Worm (Caenorhabditis elegans) whole organism, young adult: Measurements from ENCODE around the gene lgc-47.

ENCODE experiments used
- B0261.1 ChIP-seq: sonication (generic microtip); optimal IDR thresholded peaks from 2 replicates; lab custom pipeline; 2016; ENCODE audit warnings: mild to moderate bottlenecking, missing genetic modification characterization, moderate library complexity, missing compliant biosample characterization
- B0336.3 ChIP-seq: fragments of 200-800 bp; sonication (Bioruptor generic); IDR thresholded peaks from 2 replicates; pipeline ENCODE4 v1.3.6; 2022; ENCODE audit warnings: missing genetic modification characterization, missing compliant biosample characterization
- C06A6.2 ChIP-seq: fragments of 200-800 bp; sonication (Bioruptor generic); conservative IDR thresholded peaks from 2 replicates; pipeline ENCODE4 v1.3.6; 2022; ENCODE audit warnings: missing genetic modification characterization, missing compliant biosample characterization
- D2030.7 ChIP-seq: fragments of 200-800 bp; sonication (Bioruptor generic); IDR thresholded peaks from 2 replicates; pipeline ENCODE4 v1.3.6; 2022; ENCODE audit warnings: missing genetic modification reagents, missing genetic modification characterization, missing compliant biosample characterization
- F23B12.7 ChIP-seq: sonication (generic microtip); optimal IDR thresholded peaks from 2 replicates; lab custom pipeline; 2017; ENCODE audit warnings: missing genetic modification characterization, mild to moderate bottlenecking, missing compliant biosample characterization, antibody characterized with exemption, moderate library complexity; ENCODE audit not compliant: insufficient read depth
- F33H1.4 ChIP-seq: fragments of 200-800 bp; sonication (Bioruptor generic); IDR thresholded peaks from 2 replicates; pipeline ENCODE4 v1.3.6; 2022; ENCODE audit warnings: missing genetic modification reagents, missing genetic modification characterization, missing compliant biosample characterization
- F39B2.1 ChIP-seq: fragments of 200-800 bp; sonication (Bioruptor generic); IDR thresholded peaks from 2 replicates; pipeline ENCODE4 v1.3.6; 2022; ENCODE audit warnings: missing genetic modification reagents, missing genetic modification characterization, missing compliant biosample characterization
- F52B5.7 ChIP-seq: sonication (generic microtip); optimal IDR thresholded peaks from 2 replicates; lab custom pipeline; 2016; ENCODE audit warnings: mild to moderate bottlenecking, missing genetic modification characterization, missing compliant biosample characterization
- F55B11.4 ChIP-seq: sonication (generic microtip); optimal IDR thresholded peaks from 2 replicates; lab custom pipeline; 2016; ENCODE audit warnings: missing compliant biosample characterization, missing genetic modification characterization, borderline replicate concordance; ENCODE audit not compliant: insufficient read depth
- K11D2.4 ChIP-seq: fragments of 200-800 bp; sonication (Bioruptor generic); IDR thresholded peaks from 2 replicates; pipeline ENCODE4 v1.3.6; 2022; ENCODE audit warnings: missing genetic modification reagents, missing genetic modification characterization, missing compliant biosample characterization
- K12H6.12 ChIP-seq: fragments of 200-800 bp; sonication (Bioruptor generic); optimal IDR thresholded peaks from 2 replicates; lab custom pipeline; 2018; ENCODE audit warnings: mild to moderate bottlenecking, missing genetic modification characterization, missing compliant biosample characterization
- Y53F4B.3 ChIP-seq: fragments of 200-800 bp; sonication (Bioruptor generic); IDR thresholded peaks from 2 replicates; pipeline ENCODE4 v1.3.6; 2022; ENCODE audit warnings: missing genetic modification reagents, missing genetic modification characterization, missing compliant biosample characterization
- akir-1 ChIP-seq: fragments of 200-800 bp; sonication (Bioruptor generic); optimal IDR thresholded peaks from 2 replicates; lab custom pipeline; 2018; ENCODE audit warnings: mild to moderate bottlenecking, missing genetic modification characterization, moderate library complexity, missing compliant biosample characterization
- atf-7 ChIP-seq: sonication (generic microtip); optimal IDR thresholded peaks from 2 replicates; lab custom pipeline; 2017; ENCODE audit warnings: mild to moderate bottlenecking, missing genetic modification characterization, missing compliant biosample characterization
- attf-6 ChIP-seq: fragments of 200-800 bp; sonication (Bioruptor generic); IDR thresholded peaks from 2 replicates; pipeline ENCODE4 v1.3.6; 2022; ENCODE audit warnings: missing genetic modification reagents, missing genetic modification characterization, missing compliant biosample characterization
- ccch-3 ChIP-seq: fragments of 200-800 bp; sonication (Bioruptor generic); optimal IDR thresholded peaks from 2 replicates; lab custom pipeline; 2018; ENCODE audit warnings: mild to moderate bottlenecking, missing genetic modification characterization, missing compliant biosample characterization
- ceh-100 ChIP-seq: fragments of 200-800 bp; sonication (Bioruptor generic); IDR thresholded peaks from 2 replicates; pipeline ENCODE4 v1.3.6; 2022; ENCODE audit warnings: missing genetic modification reagents, missing genetic modification characterization, missing compliant biosample characterization
- ceh-58 ChIP-seq: fragments of 200-800 bp; sonication (Bioruptor generic); IDR thresholded peaks from 2 replicates; pipeline ENCODE4 v1.3.6; 2022; ENCODE audit warnings: missing genetic modification characterization, missing compliant biosample characterization
- ceh-91 ChIP-seq: fragments of 200-800 bp; sonication (Bioruptor generic); IDR thresholded peaks from 2 replicates; pipeline ENCODE4 v1.3.6; 2022; ENCODE audit warnings: missing genetic modification reagents, missing genetic modification characterization, missing compliant biosample characterization
- chd-7 ChIP-seq: sonication (generic microtip); optimal IDR thresholded peaks from 2 replicates; lab custom pipeline; 2016; ENCODE audit warnings: mild to moderate bottlenecking, missing genetic modification characterization, moderate library complexity, missing compliant biosample characterization
- die-1 ChIP-seq: sonication (generic microtip); optimal IDR thresholded peaks from 2 replicates; lab custom pipeline; 2016; ENCODE audit warnings: missing genotype, mild to moderate bottlenecking, missing genetic modification characterization, missing compliant biosample characterization
- dpl-1 ChIP-seq: fragments of 150-350 bp; optimal IDR thresholded peaks from 2 replicates; lab custom pipeline; 2014; ENCODE audit warnings: missing biosample characterization, missing genetic modification reagents, missing genetic modification characterization
- egl-18 ChIP-seq: fragments of 200-800 bp; sonication (Bioruptor generic); IDR thresholded peaks from 2 replicates; pipeline ENCODE4 v1.3.6; 2022; ENCODE audit warnings: missing genetic modification reagents, missing genetic modification characterization, missing compliant biosample characterization
- fkh-3 ChIP-seq: sonication (generic microtip); optimal IDR thresholded peaks from 2 replicates; lab custom pipeline; 2016; ENCODE audit warnings: mild to moderate bottlenecking, missing genetic modification characterization, missing compliant biosample characterization
- hlh-26 ChIP-seq: fragments of 200-800 bp; sonication (Bioruptor generic); conservative IDR thresholded peaks from 2 replicates; pipeline ENCODE4 v1.3.6; 2022; ENCODE audit warnings: missing genetic modification reagents, missing genetic modification characterization, missing compliant biosample characterization
- hsf-1 ChIP-seq: fragments of 200-800 bp; sonication (Bioruptor generic); IDR thresholded peaks from 2 replicates; pipeline ENCODE4 v1.3.6; 2022; ENCODE audit warnings: missing genetic modification reagents, missing genetic modification characterization, missing compliant biosample characterization
- lag-1 ChIP-seq: fragments of 200-800 bp; sonication (Bioruptor generic); IDR thresholded peaks from 2 replicates; pipeline ENCODE4 v1.3.6; 2022; ENCODE audit warnings: missing genetic modification reagents, missing genetic modification characterization, missing compliant biosample characterization
- lin-35 ChIP-seq, 3 experiments: fragments of 150-350 bp in 2 of 3; sonication (generic microtip) in 1 of 3; optimal IDR thresholded peaks; 2 replicates each; lab custom pipeline; 2014 to 2018; ENCODE audit warnings: missing biosample characterization in 3 of 3, missing genetic modification characterization in 3 of 3, missing genetic modification reagents in 3 of 3
- lin-40 ChIP-seq: sonication (generic microtip); optimal IDR thresholded peaks from 2 replicates; lab custom pipeline; 2016; ENCODE audit warnings: missing genetic modification characterization, mild to moderate bottlenecking, missing compliant biosample characterization, missing genotype, missing genetic modification reagents
- lsy-27 ChIP-seq: sonication (generic microtip); optimal IDR thresholded peaks from 2 replicates; lab custom pipeline; 2017; ENCODE audit warnings: missing genetic modification characterization, mild to moderate bottlenecking, missing compliant biosample characterization, antibody characterized with exemption, missing genotype, borderline replicate concordance; ENCODE audit not compliant: insufficient read depth
- mel-28 ChIP-seq: sonication (generic microtip); optimal IDR thresholded peaks from 2 replicates; lab custom pipeline; 2016; ENCODE audit warnings: borderline replicate concordance, mild to moderate bottlenecking, missing genetic modification characterization, missing compliant biosample characterization
- nfya-2 ChIP-seq: fragments of 200-800 bp; sonication (Bioruptor generic); IDR thresholded peaks from 2 replicates; pipeline ENCODE4 v1.3.6; 2022; ENCODE audit warnings: missing genetic modification reagents, missing genetic modification characterization, missing compliant biosample characterization
- nhr-80 ChIP-seq: sonication (generic microtip); optimal IDR thresholded peaks from 2 replicates; lab custom pipeline; 2016; ENCODE audit warnings: missing genetic modification characterization, missing compliant biosample characterization
- nhr-90 ChIP-seq: sonication (generic microtip); optimal IDR thresholded peaks from 2 replicates; lab custom pipeline; 2016; ENCODE audit warnings: missing genotype, mild to moderate bottlenecking, missing genetic modification characterization, missing compliant biosample characterization
- pha-4 ChIP-seq: fragments of 150-350 bp; sonication (generic microtip); optimal IDR thresholded peaks from 2 replicates; lab custom pipeline; 2014; ENCODE audit warnings: missing biosample characterization, missing genetic modification reagents, missing genetic modification characterization
- rec-8 ChIP-seq, 2 experiments: sonication (generic microtip); optimal IDR thresholded peaks; 2 replicates each; lab custom pipeline; 2016; ENCODE audit warnings: mild to moderate bottlenecking in 2 of 2, missing genetic modification characterization in 2 of 2, missing genetic modification reagents in 2 of 2, missing genotype in 2 of 2, missing biosample characterization in 1 of 2, missing compliant biosample characterization in 1 of 2, moderate library complexity in 1 of 2
- repo-1 ChIP-seq: sonication (generic microtip); optimal IDR thresholded peaks from 2 replicates; lab custom pipeline; 2017; ENCODE audit warnings: mild to moderate bottlenecking, missing genetic modification characterization, missing compliant biosample characterization
- sdz-38 ChIP-seq: sonication (generic microtip); optimal IDR thresholded peaks from 2 replicates; lab custom pipeline; 2016; ENCODE audit warnings: missing genotype, missing genetic modification characterization, missing compliant biosample characterization
- snpc-3.4 ChIP-seq: sonication (generic microtip); optimal IDR thresholded peaks from 2 replicates; lab custom pipeline; 2017; ENCODE audit warnings: missing genetic modification characterization, mild to moderate bottlenecking, missing compliant biosample characterization, antibody characterized with exemption, moderate library complexity, missing genotype, missing genetic modification reagents
- snpc-4 ChIP-seq, 5 experiments: fragments of 150-350 bp in 1 of 5; sonication (generic microtip) in 4 of 5; optimal IDR thresholded peaks; 2 replicates each; lab custom pipeline; 2014 to 2018; ENCODE audit warnings: missing genetic modification characterization in 5 of 5, missing biosample characterization in 3 of 5, antibody characterized with exemption in 2 of 5, mild to moderate bottlenecking in 2 of 5, missing compliant biosample characterization in 2 of 5, missing genotype in 2 of 5, moderate library complexity in 2 of 5, missing genetic modification reagents in 1 of 5
- tbx-9 ChIP-seq: sonication (generic microtip); optimal IDR thresholded peaks from 2 replicates; lab custom pipeline; 2016; ENCODE audit warnings: borderline replicate concordance, missing genetic modification characterization, inconsistent platforms, missing compliant biosample characterization
- tlf-1 ChIP-seq: fragments of 200-800 bp; sonication (Bioruptor generic); optimal IDR thresholded peaks from 2 replicates; lab custom pipeline; 2018; ENCODE audit warnings: mild to moderate bottlenecking, missing genetic modification characterization, missing compliant biosample characterization
- ztf-25 ChIP-seq: fragments of 200-800 bp; sonication (Bioruptor generic); IDR thresholded peaks from 2 replicates; pipeline ENCODE4 v1.3.6; 2022; ENCODE audit warnings: missing genetic modification reagents, missing genetic modification characterization, missing compliant biosample characterization
- ztf-6 ChIP-seq: fragments of 200-800 bp; sonication (Bioruptor generic); IDR thresholded peaks from 2 replicates; pipeline ENCODE4 v1.3.6; 2022; ENCODE audit warnings: missing genetic modification reagents, missing genetic modification characterization, missing compliant biosample characterization

lgc-47 gene

DNA sequence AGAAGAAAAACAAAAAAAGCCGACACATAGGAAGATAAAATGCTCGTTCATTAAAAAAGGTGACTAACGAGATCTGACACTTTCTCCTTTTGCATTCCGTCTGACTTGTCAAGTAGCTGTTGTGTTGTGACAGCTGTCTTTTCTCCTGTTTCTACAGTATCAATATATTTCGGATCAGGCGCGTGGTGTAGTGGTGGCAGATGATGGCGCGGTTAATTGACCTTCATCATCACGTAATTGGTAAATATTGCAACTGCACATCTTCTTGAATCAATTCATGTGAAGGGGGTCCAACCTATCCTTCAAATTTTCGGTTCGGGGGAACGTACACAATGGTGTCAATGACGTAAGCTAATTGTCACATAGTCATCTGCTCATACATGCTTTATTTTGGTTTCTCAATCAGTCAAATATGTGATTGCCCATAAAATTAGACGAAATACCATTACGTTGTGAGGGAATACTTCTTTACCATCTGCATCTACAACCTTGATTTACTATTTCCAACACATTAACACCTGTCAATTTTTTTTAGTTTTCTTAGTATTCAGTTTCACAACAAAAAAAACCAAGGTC is 40.8 kb upstream of the lgc-47 start:
- TF ChIP-seq chd-7 (tag; lab: Kevin White, UChicago) (no peak), K12H6.12 (tag; lab: Kevin White, UChicago) (no peak), C06A6.2 (GFP tag; lab: Robert Waterston, UW) (no peak), F52B5.7 (tag; lab: Kevin White, UChicago) (no peak), ceh-58 (GFP tag; lab: Robert Waterston, UW) (no peak), nhr-80 (no peak), F33H1.4 (GFP tag; lab: Robert Waterston, UW) (no peak), ztf-25 (GFP tag; lab: Robert Waterston, UW) (no peak), attf-6 (GFP tag; lab: Robert Waterston, UW) (no peak), dpl-1 (GFP tag; lab: Kevin White, UChicago) (no peak), F23B12.7 (tag; lab: Kevin White, UChicago) (no peak), fkh-3 (tag; lab: Kevin White, UChicago) (no peak), atf-7 (no peak), F55B11.4 (tag; lab: Kevin White, UChicago) (no peak), rec-8 (tag; optimal IDR thresholded peaks at IDR 0.05; lab: Kevin White, UChicago) (no peak), lin-35 (GFP tag; optimal IDR thresholded peaks at IDR 0.05; lab: Kevin White, UChicago) (no peak), repo-1 (tag; lab: Kevin White, UChicago) (no peak), ceh-91 (GFP tag; lab: Robert Waterston, UW) (no peak), ccch-3 (GFP tag; lab: Kevin White, UChicago) (no peak), sdz-38 (tag; lab: Kevin White, UChicago) (no peak)
- TF ChIP-seq, all 124 proteins: peak for 0

DNA sequence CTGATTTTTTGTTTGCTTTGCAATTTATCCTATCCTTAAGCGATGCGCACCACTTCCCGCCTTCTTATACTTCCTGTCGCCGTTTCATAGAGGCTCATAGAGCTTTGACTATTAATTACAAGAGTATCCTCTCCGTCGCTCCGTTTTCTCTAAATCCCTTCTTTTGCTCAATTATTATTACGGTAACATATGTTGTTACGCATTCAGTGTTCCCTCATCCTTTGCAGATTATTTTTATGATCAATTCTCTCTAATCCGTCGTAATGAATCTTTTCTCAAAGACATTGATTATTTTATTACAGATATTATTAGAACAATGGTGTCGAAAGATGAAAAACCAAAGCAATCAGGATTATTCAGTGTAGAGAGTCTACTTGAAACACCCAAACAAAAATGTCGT is 39.5 kb upstream of the lgc-47 start, which contains the start of gene vab-15:
vab-15 (plus strand) TSS at position 301 of the 400 bp plus-strand sequence.
- no peak for TF ChIP-seq B0336.3
- TF ChIP-seq Y53F4B.3 (GFP tag; lab: Robert Waterston, UW): no peak
- no peak for TF ChIP-seq lag-1 (GFP tag; lab: Robert Waterston, UW)
- no peak for TF ChIP-seq repo-1 (tag; lab: Kevin White, UChicago)
- no peak for TF ChIP-seq ztf-6 (GFP tag; lab: Robert Waterston, UW)
- TF ChIP-seq nhr-90 (tag; lab: Kevin White, UChicago): no peak
- no peak for TF ChIP-seq tlf-1 (GFP tag; lab: Kevin White, UChicago)
- TF ChIP-seq F39B2.1 (GFP tag; lab: Robert Waterston, UW): no peak
- TF ChIP-seq pha-4: no peak
- TF ChIP-seq hlh-26 (GFP tag; lab: Robert Waterston, UW): no peak
- no peak for TF ChIP-seq egl-18 (GFP tag; lab: Robert Waterston, UW)
- no peak for TF ChIP-seq akir-1 (GFP tag; lab: Kevin White, UChicago)
- TF ChIP-seq nfya-2 (GFP tag; lab: Robert Waterston, UW): no peak
- TF ChIP-seq fkh-3 (tag; lab: Kevin White, UChicago): no peak

DNA sequence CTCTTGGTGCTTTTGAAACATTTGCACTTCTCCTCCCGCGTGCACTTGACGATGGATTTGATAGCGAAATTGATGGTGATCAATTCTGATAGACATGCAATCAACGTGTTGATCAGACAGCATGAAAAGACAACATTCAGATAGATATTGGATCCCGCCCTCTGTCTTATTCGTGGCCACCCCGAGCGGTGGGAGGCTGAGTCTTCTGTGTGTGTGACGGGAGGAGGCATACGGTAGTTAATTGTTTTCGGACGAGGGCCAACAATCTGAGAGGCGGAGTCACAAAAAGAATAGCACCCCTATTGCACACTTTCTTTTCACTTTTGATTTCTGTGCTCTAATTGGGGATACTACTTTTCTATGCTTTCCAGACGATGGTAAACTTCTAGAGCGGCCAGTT is 38.5 kb upstream of the lgc-47 start:
- TF ChIP-seq attf-6 (GFP tag; lab: Robert Waterston, UW) (no peak), ceh-100 (no peak), tbx-9 (tag; lab: Kevin White, UChicago) (no peak), sdz-38 (tag; lab: Kevin White, UChicago) (no peak), snpc-4 (GFP tag; optimal IDR thresholded peaks at IDR 0.05; lab: Kevin White, UChicago) (no peak), snpc-4 (tag; optimal IDR thresholded peaks at IDR 0.05; lab: Kevin White, UChicago) (no peak), hsf-1 (GFP tag; lab: Robert Waterston, UW) (no peak), repo-1 (tag; lab: Kevin White, UChicago) (no peak), B0261.1 (no peak), K11D2.4 (GFP tag; lab: Robert Waterston, UW) (no peak), mel-28 (no peak), snpc-3.4 (no peak), lsy-27 (tag; lab: Kevin White, UChicago) (no peak), lin-40 (no peak), D2030.7 (GFP tag; lab: Robert Waterston, UW) (no peak), pha-4 (no peak), tlf-1 (GFP tag; lab: Kevin White, UChicago) (no peak), die-1 (tag; lab: Kevin White, UChicago) (no peak)
